Worm (Caenorhabditis elegans) whole organism, early embryonic: ENCODE data around the gene C08G5.7.

Experiments used
- B0310.2 ChIP-seq: sonication (generic microtip); optimal IDR thresholded peaks from 2 replicates; lab custom pipeline; 2016; ENCODE audit warnings: mild to moderate bottlenecking, missing genetic modification characterization, missing compliant biosample characterization
- F13C5.2 ChIP-seq: sonication (generic microtip); optimal IDR thresholded peaks from 2 replicates; lab custom pipeline; 2017; ENCODE audit warnings: mild to moderate bottlenecking, missing genetic modification characterization, inconsistent platforms, missing compliant biosample characterization
- aly-1 ChIP-seq: sonication (generic microtip); optimal IDR thresholded peaks from 2 replicates; lab custom pipeline; 2016; ENCODE audit warnings: missing genetic modification characterization, missing compliant biosample characterization
- ama-1 ChIP-seq: fragments of 150-350 bp; optimal IDR thresholded peaks from 2 replicates; lab custom pipeline; 2014
- ceh-36 ChIP-seq: sonication (generic microtip); optimal IDR thresholded peaks from 2 replicates; lab custom pipeline; 2016; ENCODE audit warnings: missing genetic modification characterization, inconsistent platforms, missing compliant biosample characterization
- flt-1 ChIP-seq: fragments of 200-800 bp; sonication (Bioruptor generic); IDR thresholded peaks from 2 replicates; pipeline ENCODE4 v1.3.6; 2022; ENCODE audit warnings: missing genetic modification characterization, missing compliant biosample characterization
- hmbx-1 ChIP-seq: sonication (generic microtip); optimal IDR thresholded peaks from 2 replicates; lab custom pipeline; 2016; ENCODE audit warnings: mild to moderate bottlenecking, missing genetic modification characterization, missing compliant biosample characterization
- sea-1 ChIP-seq: fragments of 200-800 bp; sonication (Bioruptor generic); conservative IDR thresholded peaks from 2 replicates; pipeline ENCODE4 v1.3.6; 2022; ENCODE audit warnings: missing genetic modification characterization, missing compliant biosample characterization
- tbx-11 ChIP-seq: fragments of 200-800 bp; sonication (Bioruptor generic); IDR thresholded peaks from 2 replicates; pipeline ENCODE4 v1.3.6; 2022; ENCODE audit warnings: missing genetic modification characterization, missing compliant biosample characterization

DNA sequence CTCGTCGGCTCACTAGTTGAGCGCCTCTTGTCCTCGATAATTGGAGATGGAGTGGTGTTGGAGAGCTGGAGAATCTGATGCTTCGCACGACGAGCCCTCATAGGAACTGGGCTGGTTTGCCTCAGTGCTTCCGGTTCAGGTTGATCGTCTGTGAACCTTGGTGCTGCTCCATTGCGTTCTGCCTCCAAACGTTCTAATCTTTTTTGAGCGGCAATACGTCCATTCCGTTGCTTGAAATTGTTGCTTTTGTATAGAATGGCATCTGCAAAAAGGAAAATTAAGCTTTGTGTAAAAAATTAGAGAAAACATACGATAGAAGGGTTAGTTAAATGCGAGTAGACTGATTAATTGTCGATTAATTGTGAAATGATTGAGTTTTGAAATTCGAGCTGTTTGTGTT is 47.8 kb upstream of the C08G5.7 start, which contains the start of gene F46F5.5:
- TF ChIP-seq ama-1 (no peak), flt-1 (GFP tag; lab: Robert Waterston, UW) (no peak), tbx-11 (GFP tag; lab: Robert Waterston, UW) (no peak), aly-1 (tag; lab: Kevin White, UChicago) (no peak), ceh-36 (tag; lab: Kevin White, UChicago) (no peak), sea-1 (GFP tag; lab: Robert Waterston, UW) (no peak), F13C5.2 (tag; lab: Kevin White, UChicago) (no peak), hmbx-1 (tag; lab: Kevin White, UChicago) (no peak), B0310.2 (no peak)
